Fruit fly (Drosophila melanogaster) whole organism, embryonic: ENCODE results near the gene COX7AL.

ENCODE experiments used
- Bgb ChIP-seq: fragments of 200-800 bp; sonication (Bioruptor generic); IDR thresholded peaks from 2 replicates; pipeline ENCODE4 v1.3.6; 2022; ENCODE audit warnings: missing biosample characterization, missing genetic modification characterization; ENCODE audit not compliant: partially characterized antibody
- CG10431 ChIP-seq: fragments of 200-800 bp; sonication (Bioruptor generic); optimal IDR thresholded peaks from 3 replicates; lab custom pipeline; 2018; ENCODE audit warnings: missing biosample characterization, mild to moderate bottlenecking, missing genetic modification characterization
- CG12236 ChIP-seq: fragments of 200-800 bp; sonication (Bioruptor generic); optimal IDR thresholded peaks from 2 replicates; lab custom pipeline; 2016; ENCODE audit warnings: missing biosample characterization, missing genetic modification characterization
- CG13624 ChIP-seq: fragments of 200-800 bp; sonication (Bioruptor generic); optimal IDR thresholded peaks from 2 replicates; lab custom pipeline; 2016; ENCODE audit warnings: missing biosample characterization, missing genetic modification characterization
- CG2116 ChIP-seq: fragments of 200-800 bp; sonication (Bioruptor generic); optimal IDR thresholded peaks from 3 replicates; lab custom pipeline; 2018; ENCODE audit warnings: missing biosample characterization, mild to moderate bottlenecking, missing genetic modification characterization
- CG30403 ChIP-seq: fragments of 200-800 bp; sonication (Bioruptor generic); optimal IDR thresholded peaks from 3 replicates; lab custom pipeline; 2016; ENCODE audit warnings: missing biosample characterization, missing genetic modification characterization
- CG4328 ChIP-seq: fragments of 200-800 bp; sonication (Bioruptor generic); optimal IDR thresholded peaks from 3 replicates; lab custom pipeline; 2017; ENCODE audit warnings: missing biosample characterization, missing genetic modification reagents, missing genetic modification characterization
- CG4617 ChIP-seq: fragments of 200-800 bp; sonication (Bioruptor generic); optimal IDR thresholded peaks from 3 replicates; lab custom pipeline; 2016; ENCODE audit warnings: missing biosample characterization, missing genetic modification characterization, borderline replicate concordance
- CG6272 ChIP-seq: fragments of 200-800 bp; sonication (Bioruptor generic); IDR thresholded peaks from 2 replicates; pipeline ENCODE4 v1.3.6; 2022; ENCODE audit warnings: missing biosample characterization, missing genetic modification characterization
- CG6791 ChIP-seq: fragments of 200-800 bp; sonication (Bioruptor generic); IDR thresholded peaks from 3 replicates; pipeline ENCODE4 v1.3.6; 2022; ENCODE audit warnings: missing biosample characterization, missing genetic modification characterization; ENCODE audit not compliant: partially characterized antibody
- CG7786 ChIP-seq: fragments of 200-800 bp; sonication (Bioruptor generic); optimal IDR thresholded peaks from 2 replicates; lab custom pipeline; 2016; ENCODE audit warnings: missing biosample characterization, missing genetic modification characterization
- CG7928 ChIP-seq: fragments of 200-800 bp; sonication (Bioruptor generic); optimal IDR thresholded peaks from 2 replicates; lab custom pipeline; 2017; ENCODE audit warnings: missing biosample characterization, mild to moderate bottlenecking, missing genetic modification characterization
- CG8281 ChIP-seq: fragments of 200-800 bp; sonication (Bioruptor generic); optimal IDR thresholded peaks from 2 replicates; lab custom pipeline; 2018; ENCODE audit warnings: missing biosample characterization, mild to moderate bottlenecking, missing genetic modification characterization, moderate library complexity
- CG8388 ChIP-seq: fragments of 200-800 bp; sonication (Bioruptor generic); optimal IDR thresholded peaks from 2 replicates; lab custom pipeline; 2019; ENCODE audit warnings: missing biosample characterization, mild to moderate bottlenecking, missing genetic modification characterization, moderate library complexity
- CG9609 ChIP-seq: fragments of 200-800 bp; sonication (Bioruptor generic); optimal IDR thresholded peaks from 3 replicates; lab custom pipeline; 2016; ENCODE audit warnings: missing biosample characterization, missing genetic modification characterization
- CG9876 ChIP-seq: fragments of 200-800 bp; sonication (Bioruptor generic); optimal IDR thresholded peaks from 2 replicates; lab custom pipeline; 2016; ENCODE audit warnings: missing biosample characterization, missing genetic modification characterization
- CoRest ChIP-seq: fragments of 200-800 bp; sonication (Bioruptor generic); optimal IDR thresholded peaks from 3 replicates; lab custom pipeline; 2018; ENCODE audit warnings: missing biosample characterization, mild to moderate bottlenecking, missing genetic modification characterization, moderate library complexity
- E2f1 ChIP-seq: fragments of 200-800 bp; sonication (Bioruptor generic); IDR thresholded peaks from 2 replicates; pipeline ENCODE4 v1.3.6; 2022; ENCODE audit warnings: missing biosample characterization, missing genetic modification characterization
- E2f2 ChIP-seq: fragments of 200-800 bp; sonication (Bioruptor generic); IDR thresholded peaks from 2 replicates; pipeline ENCODE4 v1.3.6; 2022; ENCODE audit warnings: missing biosample characterization, missing genetic modification characterization
- Lim3 ChIP-seq: fragments of 200-800 bp; sonication (Bioruptor generic); IDR thresholded peaks from 2 replicates; pipeline ENCODE4 v1.3.6; 2022; ENCODE audit warnings: missing biosample characterization, missing genetic modification characterization
- MESR4 ChIP-seq: fragments of 200-800 bp; sonication (Bioruptor generic); optimal IDR thresholded peaks from 2 replicates; lab custom pipeline; 2018; ENCODE audit warnings: missing biosample characterization, mild to moderate bottlenecking, missing genetic modification characterization, moderate library complexity
- Max ChIP-seq: fragments of 200-800 bp; sonication (Bioruptor generic); optimal IDR thresholded peaks from 2 replicates; lab custom pipeline; 2016; ENCODE audit warnings: missing biosample characterization, mild to moderate bottlenecking, missing genetic modification characterization
- Myb ChIP-seq: fragments of 200-800 bp; sonication (Bioruptor generic); optimal IDR thresholded peaks from 2 replicates; lab custom pipeline; 2016; ENCODE audit warnings: missing biosample characterization, missing genetic modification characterization
- Opbp ChIP-seq: fragments of 200-800 bp; sonication (Bioruptor generic); IDR thresholded peaks from 3 replicates; pipeline ENCODE4 v1.3.6; 2022; ENCODE audit warnings: missing biosample characterization, missing genetic modification characterization; ENCODE audit not compliant: partially characterized antibody
- Pdp1 ChIP-seq, 2 experiments: fragments of 200-800 bp; sonication (Bioruptor generic); optimal IDR thresholded peaks; 3 replicates each; lab custom pipeline; 2016; ENCODE audit warnings: missing biosample characterization in 2 of 2, missing genetic modification characterization in 2 of 2, mild to moderate bottlenecking in 1 of 2, moderate library complexity in 1 of 2
- Rx ChIP-seq: fragments of 200-800 bp; sonication (Bioruptor generic); IDR thresholded peaks from 2 replicates; pipeline ENCODE4 v1.3.6; 2022; ENCODE audit warnings: missing biosample characterization, missing genetic modification characterization
- Scr ChIP-seq: fragments of 200-800 bp; sonication (Bioruptor generic); IDR thresholded peaks from 2 replicates; pipeline ENCODE4 v1.3.6; 2022; ENCODE audit warnings: missing biosample characterization, missing genetic modification characterization; ENCODE audit not compliant: partially characterized antibody
- Xbp1 ChIP-seq: fragments of 200-800 bp; sonication (Bioruptor generic); optimal IDR thresholded peaks from 3 replicates; lab custom pipeline; 2016; ENCODE audit warnings: missing biosample characterization, mild to moderate bottlenecking, missing genetic modification characterization
- aop ChIP-seq: fragments of 200-800 bp; sonication (Bioruptor generic); IDR thresholded peaks from 2 replicates; pipeline ENCODE4 v1.3.6; 2022; ENCODE audit warnings: missing biosample characterization, missing genetic modification characterization
- ato ChIP-seq: fragments of 200-800 bp; sonication (Bioruptor generic); IDR thresholded peaks from 2 replicates; pipeline ENCODE4 v1.3.6; 2022; ENCODE audit warnings: missing biosample characterization, missing genetic modification characterization; ENCODE audit not compliant: partially characterized antibody
- bbx ChIP-seq: fragments of 200-800 bp; sonication (Bioruptor generic); IDR thresholded peaks from 2 replicates; pipeline ENCODE4 v1.3.6; 2022; ENCODE audit warnings: missing biosample characterization, missing genetic modification characterization; ENCODE audit not compliant: partially characterized antibody
- bigmax ChIP-seq: fragments of 200-800 bp; sonication (Bioruptor generic); optimal IDR thresholded peaks from 2 replicates; lab custom pipeline; 2018; ENCODE audit warnings: missing biosample characterization, mild to moderate bottlenecking, missing genetic modification characterization
- bowl ChIP-seq: fragments of 200-800 bp; sonication (Bioruptor generic); IDR thresholded peaks from 2 replicates; pipeline ENCODE4 v1.3.6; 2022; ENCODE audit warnings: missing biosample characterization, missing genetic modification characterization
- dm ChIP-seq: fragments of 200-800 bp; sonication (Bioruptor generic); optimal IDR thresholded peaks from 3 replicates; lab custom pipeline; 2016; ENCODE audit warnings: missing biosample characterization, missing genetic modification characterization
- dmrt11E ChIP-seq: fragments of 200-800 bp; sonication (Bioruptor generic); optimal IDR thresholded peaks from 3 replicates; lab custom pipeline; 2018; ENCODE audit warnings: missing biosample characterization, mild to moderate bottlenecking, missing genetic modification characterization, moderate library complexity
- ftz-f1 ChIP-seq: fragments of 200-800 bp; sonication (Bioruptor generic); optimal IDR thresholded peaks from 2 replicates; lab custom pipeline; 2016; ENCODE audit warnings: missing biosample characterization, missing genetic modification characterization
- gcm2 ChIP-seq: fragments of 200-800 bp; sonication (Bioruptor generic); optimal IDR thresholded peaks from 2 replicates; lab custom pipeline; 2016; ENCODE audit warnings: missing biosample characterization, missing genetic modification characterization
- gfzf ChIP-seq: fragments of 200-800 bp; sonication (Bioruptor generic); optimal IDR thresholded peaks from 2 replicates; lab custom pipeline; 2016; ENCODE audit warnings: missing biosample characterization, mild to moderate bottlenecking, missing genetic modification characterization, moderate library complexity
- grau ChIP-seq: fragments of 200-800 bp; optimal IDR thresholded peaks from 3 replicates; lab custom pipeline; 2019; ENCODE audit warnings: missing biosample characterization, mild to moderate bottlenecking, missing genetic modification characterization, moderate library complexity
- mam ChIP-seq: fragments of 200-800 bp; sonication (Bioruptor generic); optimal IDR thresholded peaks from 3 replicates; lab custom pipeline; 2016; ENCODE audit warnings: missing biosample characterization, missing genetic modification characterization
- nerfin-2 ChIP-seq: fragments of 200-800 bp; sonication (Bioruptor generic); IDR thresholded peaks from 2 replicates; pipeline ENCODE4 v1.3.6; 2022; ENCODE audit warnings: missing biosample characterization, missing genetic modification characterization; ENCODE audit not compliant: partially characterized antibody
- p53 ChIP-seq: fragments of 200-800 bp; sonication (Bioruptor generic); optimal IDR thresholded peaks from 2 replicates; lab custom pipeline; 2016; ENCODE audit warnings: missing biosample characterization, missing genetic modification characterization
- pita ChIP-seq: fragments of 200-800 bp; sonication (Bioruptor generic); optimal IDR thresholded peaks from 2 replicates; lab custom pipeline; 2017; ENCODE audit warnings: missing biosample characterization, mild to moderate bottlenecking, missing genetic modification characterization
- sens ChIP-seq: fragments of 200-800 bp; sonication (Bioruptor generic); peaks from one replicate; lab custom pipeline; 2016; ENCODE audit warnings: missing biosample characterization, missing genetic modification characterization
- sisA ChIP-seq: fragments of 200-800 bp; sonication (Bioruptor generic); IDR thresholded peaks from 2 replicates; pipeline ENCODE4 v1.3.6; 2022; ENCODE audit warnings: missing biosample characterization, missing genetic modification characterization
- sug ChIP-seq: fragments of 200-800 bp; optimal IDR thresholded peaks from 2 replicates; lab custom pipeline; 2019; ENCODE audit warnings: missing biosample characterization, mild to moderate bottlenecking, missing genetic modification characterization, moderate library complexity
- trem ChIP-seq: fragments of 200-800 bp; optimal IDR thresholded peaks from 3 replicates; lab custom pipeline; 2019; ENCODE audit warnings: missing biosample characterization, mild to moderate bottlenecking, missing genetic modification characterization, moderate library complexity
- zfh2 ChIP-seq: fragments of 200-800 bp; sonication (Bioruptor generic); optimal IDR thresholded peaks from 2 replicates; lab custom pipeline; 2016; ENCODE audit warnings: missing biosample characterization, missing genetic modification characterization

The COX7AL gene

dm6 chr3R:8300928-8301752, 42.3 kb upstream of the COX7AL start, which contains the start of the genes CG9626 and mRpL1:
Gene CG9626 (minus strand): TSS chr3R:8300978.
Gene mRpL1 (plus strand): TSS chr3R:8301440.
- TF ChIP-seq Opbp (GFP tag; lab: Robert Waterston, UW) (peak; percentile 63; the same call in 2 of the 3 replicates), trem (peak; percentile 100), Scr (peak; percentile 23; the same call in 1 of the 2 replicates), CG30403 (GFP tag; lab: Kevin White, UChicago) (peak; percentile 12), Bgb (GFP tag; lab: Robert Waterston, UW) (0 out of 2 replicates have a peak, but pooled peaks have one; percentile 23), MESR4 (GFP tag; lab: Kevin White, UChicago) (peak; percentile 78), CG12236 (no peak), ftz-f1 (peak; percentile 94), sug (tag; lab: Kevin White, UChicago) (peak; percentile 46), sens (GFP tag; lab: Kevin White, UChicago) (peak; percentile 68), E2f2 (peak; percentile 53), CG4617 (GFP tag; lab: Kevin White, UChicago) (peak; percentile 92), Max (GFP tag; lab: Kevin White, UChicago) (peak; percentile 8), nerfin-2 (GFP tag; lab: Robert Waterston, UW) (0 out of 2 replicates have a peak, but pooled peaks have one; percentile 12), CG13624 (peak; percentile 42), Myb (GFP tag; lab: Kevin White, UChicago) (peak; percentile 99), CG4328 (GFP tag; lab: Kevin White, UChicago) (no peak), bigmax (peak; percentile 93), CG6272 (GFP tag; lab: Robert Waterston, UW) (no peak), grau (tag; lab: Kevin White, UChicago) (peak; percentile 30), dmrt11E (tag; lab: Kevin White, UChicago) (peak; percentile 6), aop (GFP tag; lab: Robert Waterston, UW) (no peak), bbx (peak; percentile 47), CG10431 (no peak), E2f1 (GFP tag; lab: Robert Waterston, UW) (no peak), Lim3 (no peak), bowl (GFP tag; lab: Robert Waterston, UW) (no peak), dm (GFP tag; lab: Kevin White, UChicago) (peak; percentile 69), CG6791 (GFP tag; lab: Robert Waterston, UW) (no peak), CoRest (peak; percentile 45), CG8281 (tag; lab: Kevin White, UChicago) (peak; percentile 75), ato (GFP tag; lab: Robert Waterston, UW) (peak; percentile 70), Xbp1 (GFP tag; lab: Kevin White, UChicago) (peak; percentile 20), CG7786 (GFP tag; lab: Kevin White, UChicago) (peak; percentile 9), sisA (GFP tag; lab: Robert Waterston, UW) (0 out of 2 replicates have a peak, but pooled peaks have one; percentile 21), mam (GFP tag; lab: Kevin White, UChicago) (peak; percentile 34), p53 (GFP tag; lab: Kevin White, UChicago) (peak; percentile 5), Pdp1 (GFP tag; optimal IDR thresholded peaks at IDR 0.05; lab: Kevin White, UChicago) (peak in 1 of 2 experiments; percentile 100), CG9609 (peak; percentile 10), pita (peak; percentile 94), gfzf (peak; percentile 63), CG9876 (GFP tag; lab: Kevin White, UChicago) (no peak), Rx (no peak), CG2116 (peak; percentile 71), zfh2 (GFP tag; lab: Kevin White, UChicago) (peak; percentile 47), gcm2 (GFP tag; lab: Kevin White, UChicago) (no peak), CG7928 (GFP tag; lab: Kevin White, UChicago) (peak; percentile 19), CG8388 (GFP tag; lab: Kevin White, UChicago) (no peak)
